Fruit fly (Drosophila melanogaster) whole organism, embryonic: ENCODE data around the gene Nf1.

Experiments
- ATbp ChIP-seq: fragments of 200-800 bp; sonication (Bioruptor generic); optimal IDR thresholded peaks from 2 replicates; lab custom pipeline; 2017; ENCODE audit warnings: missing biosample characterization, mild to moderate bottlenecking, missing genetic modification characterization, missing genetic modification reagents
- B-H2 ChIP-seq: fragments of 200-800 bp; sonication (Bioruptor generic); optimal IDR thresholded peaks from 2 replicates; lab custom pipeline; 2018; ENCODE audit warnings: missing biosample characterization, mild to moderate bottlenecking, missing genetic modification characterization
- BEAF-32 ChIP-seq: fragments of 200-800 bp; sonication (Bioruptor generic); optimal IDR thresholded peaks from 3 replicates; lab custom pipeline; 2017; ENCODE audit warnings: missing biosample characterization, missing genetic modification characterization, mild to moderate bottlenecking, moderate library complexity, missing genetic modification reagents
- CG1024 ChIP-seq: fragments of 200-800 bp; sonication (Bioruptor generic); IDR thresholded peaks from 2 replicates; pipeline ENCODE4 v1.3.6; 2022; ENCODE audit warnings: missing biosample characterization, missing genetic modification characterization
- CG10979 ChIP-seq: fragments of 200-800 bp; sonication (Bioruptor generic); optimal IDR thresholded peaks from 2 replicates; lab custom pipeline; 2018; ENCODE audit warnings: missing biosample characterization, mild to moderate bottlenecking, missing genetic modification characterization, moderate library complexity
- CG11093 ChIP-seq: fragments of 200-800 bp; sonication (Bioruptor generic); IDR thresholded peaks from 3 replicates; pipeline ENCODE4 v1.3.6; 2022; ENCODE audit warnings: missing biosample characterization, missing genetic modification characterization
- CG12071 ChIP-seq: fragments of 200-800 bp; sonication (Bioruptor generic); optimal IDR thresholded peaks from 3 replicates; lab custom pipeline; 2018; ENCODE audit warnings: missing biosample characterization, mild to moderate bottlenecking, missing genetic modification characterization
- CG1233 ChIP-seq: fragments of 200-800 bp; sonication (Bioruptor generic); optimal IDR thresholded peaks from 4 replicates; lab custom pipeline; 2018; ENCODE audit warnings: missing biosample characterization, mild to moderate bottlenecking, missing genetic modification characterization
- CG14965 ChIP-seq: fragments of 200-800 bp; sonication (Bioruptor generic); optimal IDR thresholded peaks from 2 replicates; lab custom pipeline; 2016; ENCODE audit warnings: missing biosample characterization, missing genetic modification characterization, borderline replicate concordance
- CG15514 ChIP-seq: fragments of 200-800 bp; sonication (Bioruptor generic); optimal IDR thresholded peaks from 3 replicates; lab custom pipeline; 2017; ENCODE audit warnings: missing biosample characterization, missing genetic modification characterization, mild to moderate bottlenecking, moderate library complexity, missing genetic modification reagents
- CG15601 ChIP-seq: fragments of 200-800 bp; sonication (Bioruptor generic); optimal IDR thresholded peaks from 3 replicates; lab custom pipeline; 2019; ENCODE audit warnings: missing biosample characterization, mild to moderate bottlenecking, missing genetic modification characterization, moderate library complexity
- CG18619 ChIP-seq: fragments of 200-800 bp; sonication (Bioruptor generic); optimal IDR thresholded peaks from 3 replicates; lab custom pipeline; 2017; ENCODE audit warnings: missing biosample characterization, mild to moderate bottlenecking, missing genetic modification characterization
- CG31441 ChIP-seq: fragments of 200-800 bp; sonication (Bioruptor generic); IDR thresholded peaks from 2 replicates; pipeline ENCODE4 v1.3.6; 2022; ENCODE audit warnings: missing biosample characterization, missing genetic modification characterization
- CG6765 ChIP-seq: fragments of 200-800 bp; sonication (Bioruptor generic); optimal IDR thresholded peaks from 3 replicates; lab custom pipeline; 2017; ENCODE audit warnings: missing biosample characterization, mild to moderate bottlenecking, missing genetic modification characterization
- CG7357 ChIP-seq: fragments of 200-800 bp; sonication (Bioruptor generic); IDR thresholded peaks from 3 replicates; pipeline ENCODE4 v1.3.6; 2022; ENCODE audit warnings: missing biosample characterization, missing genetic modification characterization
- CG7786 ChIP-seq: fragments of 200-800 bp; sonication (Bioruptor generic); optimal IDR thresholded peaks from 2 replicates; lab custom pipeline; 2016; ENCODE audit warnings: missing biosample characterization, missing genetic modification characterization
- CG7963 ChIP-seq: fragments of 200-800 bp; sonication (Bioruptor generic); IDR thresholded peaks from 3 replicates; pipeline ENCODE4 v1.3.6; 2022; ENCODE audit warnings: missing biosample characterization, missing genetic modification characterization; ENCODE audit not compliant: partially characterized antibody
- CG8944 ChIP-seq: fragments of 200-800 bp; sonication (Bioruptor generic); optimal IDR thresholded peaks from 3 replicates; lab custom pipeline; 2016; ENCODE audit warnings: missing biosample characterization, missing genetic modification characterization
- CG9932 ChIP-seq: fragments of 200-800 bp; sonication (Bioruptor generic); IDR thresholded peaks from 2 replicates; pipeline ENCODE4 v1.3.6; 2022; ENCODE audit warnings: missing biosample characterization, missing genetic modification characterization
- D19A ChIP-seq: fragments of 200-800 bp; optimal IDR thresholded peaks from 3 replicates; lab custom pipeline; 2019; ENCODE audit warnings: missing biosample characterization, mild to moderate bottlenecking, missing genetic modification characterization, moderate library complexity
- Dfd ChIP-seq, 2 experiments: fragments of >200 bp; optimal IDR thresholded peaks; 2 replicates each; lab custom pipeline; 2017; ENCODE audit warnings: missing biosample characterization in 2 of 2, missing genetic modification characterization in 2 of 2
- Eip74EF ChIP-seq, 2 experiments: fragments of 200-800 bp in 1 of 2; fragments of >200 bp in 1 of 2; sonication (Bioruptor generic) in 1 of 2; optimal IDR thresholded peaks; 2 replicates each; lab custom pipeline; 2017 to 2019; ENCODE audit warnings: missing biosample characterization in 2 of 2, missing genetic modification characterization in 2 of 2, mild to moderate bottlenecking in 1 of 2, moderate library complexity in 1 of 2
- Elba2 ChIP-seq: fragments of 200-800 bp; sonication (Bioruptor generic); optimal IDR thresholded peaks from 3 replicates; lab custom pipeline; 2016; ENCODE audit warnings: missing biosample characterization, missing genetic modification characterization
- GATAe ChIP-seq: fragments of 200-800 bp; sonication (Bioruptor generic); conservative IDR thresholded peaks from 2 replicates; pipeline ENCODE4 v1.3.6; 2022; ENCODE audit warnings: missing biosample characterization, missing genetic modification characterization
- H2.0 ChIP-seq: fragments of 200-800 bp; sonication (Bioruptor generic); IDR thresholded peaks from 2 replicates; pipeline ENCODE4 v1.3.6; 2022; ENCODE audit warnings: missing biosample characterization, missing genetic modification characterization
- Lpt ChIP-seq: fragments of >200 bp; optimal IDR thresholded peaks from 2 replicates; lab custom pipeline; 2018; ENCODE audit warnings: missing biosample characterization, missing genetic modification characterization
- MBD-R2 ChIP-seq: fragments of 200-800 bp; sonication (Bioruptor generic); IDR thresholded peaks from 2 replicates; pipeline ENCODE4 v1.3.6; 2022; ENCODE audit warnings: missing biosample characterization, missing genetic modification characterization
- Oaz ChIP-seq: fragments of 200-800 bp; sonication (Bioruptor generic); IDR thresholded peaks from 2 replicates; pipeline ENCODE4 v1.3.6; 2022; ENCODE audit warnings: missing biosample characterization, missing genetic modification characterization
- Ptx1 ChIP-seq: fragments of 200-800 bp; sonication (Bioruptor generic); IDR thresholded peaks from 2 replicates; pipeline ENCODE4 v1.3.6; 2022; ENCODE audit warnings: missing biosample characterization, missing genetic modification characterization
- Ravus ChIP-seq: fragments of 200-800 bp; sonication (Bioruptor generic); IDR thresholded peaks from 2 replicates; pipeline ENCODE4 v1.3.6; 2022; ENCODE audit warnings: missing biosample characterization, missing genetic modification characterization
- Sin3A ChIP-seq: fragments of >200 bp; optimal IDR thresholded peaks from 2 replicates; lab custom pipeline; 2018
- Sox102F ChIP-seq: fragments of 200-800 bp; sonication (Bioruptor generic); optimal IDR thresholded peaks from 2 replicates; lab custom pipeline; 2018; ENCODE audit warnings: missing biosample characterization, mild to moderate bottlenecking, missing genetic modification characterization, moderate library complexity
- Spps ChIP-seq: fragments of 200-800 bp; sonication (Bioruptor generic); optimal IDR thresholded peaks from 2 replicates; lab custom pipeline; 2018; ENCODE audit warnings: missing biosample characterization, mild to moderate bottlenecking, missing genetic modification characterization
- Usf ChIP-seq: fragments of 200-800 bp; sonication (Bioruptor generic); optimal IDR thresholded peaks from 2 replicates; lab custom pipeline; 2017; ENCODE audit warnings: missing genotype, missing biosample characterization, missing genetic modification characterization
- Vsx1 ChIP-seq: fragments of 200-800 bp; sonication (Bioruptor generic); optimal IDR thresholded peaks from 2 replicates; lab custom pipeline; 2017; ENCODE audit warnings: missing biosample characterization, mild to moderate bottlenecking, missing genetic modification characterization, missing genetic modification reagents
- amos ChIP-seq: fragments of 200-800 bp; sonication (Bioruptor generic); IDR thresholded peaks from 2 replicates; pipeline ENCODE4 v1.3.6; 2022; ENCODE audit warnings: missing biosample characterization, missing genetic modification characterization; ENCODE audit not compliant: partially characterized antibody
- az2 ChIP-seq: fragments of 200-800 bp; sonication (Bioruptor generic); optimal IDR thresholded peaks from 3 replicates; lab custom pipeline; 2016; ENCODE audit warnings: missing biosample characterization, missing genetic modification characterization
- caup ChIP-seq: fragments of 200-800 bp; sonication (Bioruptor generic); optimal IDR thresholded peaks from 3 replicates; lab custom pipeline; 2017; ENCODE audit warnings: missing biosample characterization, mild to moderate bottlenecking, missing genetic modification characterization, moderate library complexity; ENCODE audit not compliant: severe bottlenecking
- dan ChIP-seq: fragments of 200-800 bp; sonication (Bioruptor generic); IDR thresholded peaks from 2 replicates; pipeline ENCODE4 v1.3.6; 2022; ENCODE audit warnings: missing biosample characterization, missing genetic modification characterization
- disco-r ChIP-seq: fragments of 200-800 bp; sonication (Bioruptor generic); optimal IDR thresholded peaks from 2 replicates; lab custom pipeline; 2016; ENCODE audit warnings: missing biosample characterization, missing genetic modification characterization
- nerfin-2 ChIP-seq: fragments of 200-800 bp; sonication (Bioruptor generic); IDR thresholded peaks from 2 replicates; pipeline ENCODE4 v1.3.6; 2022; ENCODE audit warnings: missing biosample characterization, missing genetic modification characterization; ENCODE audit not compliant: partially characterized antibody
- pan ChIP-seq, 4 experiments: fragments of >200 bp in 3 of 4; fragments of 200-800 bp in 1 of 4; sonication (Bioruptor generic) in 1 of 4; optimal IDR thresholded peaks in 3 of 4; IDR thresholded peaks in 1 of 4; 2 replicates each; pipeline versions ENCODE4 v1.3.6 to Lab custom; 2017 to 2022; ENCODE audit warnings: missing biosample characterization in 2 of 4, missing genetic modification characterization in 2 of 4, mixed read lengths in 1 of 4
- psq ChIP-seq: fragments of 200-800 bp; sonication (Bioruptor generic); optimal IDR thresholded peaks from 2 replicates; lab custom pipeline; 2017; ENCODE audit warnings: missing biosample characterization, missing genetic modification characterization
- pum ChIP-seq: fragments of 200-800 bp; sonication (Bioruptor generic); optimal IDR thresholded peaks from 2 replicates; lab custom pipeline; 2016; ENCODE audit warnings: missing biosample characterization, missing genetic modification characterization
- ro ChIP-seq: fragments of 200-800 bp; sonication (Bioruptor generic); IDR thresholded peaks from 2 replicates; pipeline ENCODE4 v1.3.6; 2022; ENCODE audit warnings: missing biosample characterization, missing genetic modification characterization
- scrt ChIP-seq: fragments of 200-800 bp; sonication (Bioruptor generic); optimal IDR thresholded peaks from 2 replicates; lab custom pipeline; 2018; ENCODE audit warnings: missing biosample characterization, mild to moderate bottlenecking, missing genetic modification characterization, moderate library complexity
- slbo ChIP-seq: fragments of 200-800 bp; sonication (Bioruptor generic); IDR thresholded peaks from 2 replicates; pipeline ENCODE4 v1.3.6; 2022; ENCODE audit warnings: missing biosample characterization, missing genetic modification characterization
- sna ChIP-seq: fragments of 200-800 bp; sonication (Bioruptor generic); IDR thresholded peaks from 2 replicates; pipeline ENCODE4 v1.3.6; 2022; ENCODE audit warnings: missing biosample characterization, missing genetic modification characterization; ENCODE audit not compliant: partially characterized antibody

The Nf1 gene

DNA sequence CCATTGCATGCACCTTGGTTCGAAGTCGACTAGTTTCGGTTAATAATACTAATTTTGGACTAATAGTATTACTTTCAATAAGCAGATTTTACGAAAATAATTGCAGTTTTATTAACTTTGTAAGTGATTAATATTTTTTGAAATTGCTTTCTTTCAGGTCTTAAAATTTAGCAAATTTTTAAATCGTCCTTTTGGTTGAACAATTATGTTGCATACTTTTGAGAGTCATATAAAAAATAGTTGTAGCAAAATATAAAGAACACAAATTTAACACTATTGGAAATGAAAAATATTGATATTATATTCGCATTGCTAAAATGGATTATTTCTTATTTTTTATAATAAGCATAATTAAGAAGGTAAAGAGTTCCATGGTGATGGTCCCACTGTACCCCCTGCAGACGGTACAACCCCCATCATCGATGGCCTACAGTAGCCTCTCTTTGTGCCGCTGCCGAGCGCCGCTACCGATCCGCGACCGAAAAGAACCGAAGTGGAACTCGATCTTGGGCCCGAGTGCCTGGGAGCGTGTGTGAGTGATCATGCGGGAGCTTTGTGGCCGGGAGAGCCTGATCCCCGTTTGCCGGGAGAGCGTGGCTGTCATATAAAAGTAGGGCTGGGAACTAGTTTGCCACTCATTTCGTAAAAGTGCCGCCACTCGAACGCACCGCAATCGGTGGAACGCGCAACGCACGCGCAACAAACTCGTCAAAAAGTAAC is 38.5 kb downstream of the Nf1 start (continued):
- TF ChIP-seq psq (GFP tag; lab: Kevin White, UChicago): peak; percentile 75
- TF ChIP-seq CG6765: peak; percentile 87
- TF ChIP-seq CG11093 (GFP tag; lab: Robert Waterston, UW): peak; percentile 90
- peak; percentile 92 for TF ChIP-seq Spps (tag; lab: Kevin White, UChicago)
- peak; percentile 81 for TF ChIP-seq H2.0 (GFP tag; lab: Robert Waterston, UW)
- TF ChIP-seq Vsx1: peak; percentile 94
- TF ChIP-seq scrt (GFP tag; lab: Kevin White, UChicago): peak; percentile 84
- TF ChIP-seq Sin3A: no peak
- peak; percentile 74 for TF ChIP-seq CG8944 (GFP tag; lab: Kevin White, UChicago)
- TF ChIP-seq CG7357 (GFP tag; lab: Robert Waterston, UW): peak; percentile 81
- peak; percentile 77 for TF ChIP-seq CG7786
- peak; percentile 97 for TF ChIP-seq az2 (GFP tag; lab: Kevin White, UChicago)
- TF ChIP-seq amos (GFP tag; lab: Robert Waterston, UW): peak; percentile 12; the same call in 1 of the 2 replicates
- TF ChIP-seq CG15514 (GFP tag; lab: Kevin White, UChicago): peak; percentile 31
- peak; percentile 98 for TF ChIP-seq CG10979 (tag; lab: Kevin White, UChicago)
- peak; percentile 92 for TF ChIP-seq CG15601 (tag; lab: Kevin White, UChicago)
- peak; percentile 94 for TF ChIP-seq D19A (tag; lab: Kevin White, UChicago)
- peak; percentile 38; the same call in 1 of the 2 replicates for TF ChIP-seq CG1024 (GFP tag; lab: Robert Waterston, UW)
- peak in 1 of 2 experiments; percentile 94 for TF ChIP-seq Eip74EF (GFP tag; optimal IDR thresholded peaks at IDR 0.05; lab: Kevin White, UChicago)
- peak; percentile 47 for TF ChIP-seq Elba2 (GFP tag; lab: Kevin White, UChicago)
- TF ChIP-seq CG18619 (GFP tag; lab: Kevin White, UChicago): peak; percentile 97
- no peak for TF ChIP-seq CG14965 (GFP tag; lab: Kevin White, UChicago)
- TF ChIP-seq Ptx1 (GFP tag; lab: Robert Waterston, UW): peak; percentile 90
- peak; percentile 86 for TF ChIP-seq slbo (GFP tag; lab: Robert Waterston, UW)
- TF ChIP-seq CG7963 (GFP tag; lab: Robert Waterston, UW): no peak
- TF ChIP-seq BEAF-32 (GFP tag; lab: Kevin White, UChicago): peak; percentile 11
- TF ChIP-seq Sox102F (GFP tag; lab: Kevin White, UChicago): peak; percentile 95
- TF ChIP-seq MBD-R2 (GFP tag; lab: Robert Waterston, UW): no peak
- TF ChIP-seq ATbp (GFP tag; lab: Kevin White, UChicago): peak; percentile 89
- TF ChIP-seq disco-r (GFP tag; lab: Kevin White, UChicago): peak; percentile 71
- peak; percentile 99 for TF ChIP-seq CG31441 (GFP tag; lab: Robert Waterston, UW)
- peak; percentile 96 for TF ChIP-seq Usf (GFP tag; lab: Kevin White, UChicago)
- TF ChIP-seq Ravus (GFP tag; lab: Robert Waterston, UW): peak; percentile 20
- TF ChIP-seq pan (optimal IDR thresholded peaks at IDR 0.05; lab: Kevin White, UChicago): no peak
- TF ChIP-seq pan (GFP tag; optimal IDR thresholded peaks at IDR 0.05 in 1 of 2, IDR thresholded peaks at IDR 0.05 in 1 of 2): peak in 1 of 2 experiments; percentile 86
- TF ChIP-seq dan (GFP tag; lab: Robert Waterston, UW): no peak; the same call in 1 of the 2 replicates
- TF ChIP-seq CG1233 (GFP tag; lab: Kevin White, UChicago): peak; percentile 95
- peak; percentile 59 for TF ChIP-seq B-H2 (GFP tag; lab: Kevin White, UChicago)
- no peak for TF ChIP-seq Lpt
- no peak for TF ChIP-seq CG12071 (GFP tag; lab: Kevin White, UChicago)
- TF ChIP-seq nerfin-2 (GFP tag; lab: Robert Waterston, UW): no peak
- TF ChIP-seq ro: peak; percentile 73; the same call in 1 of the 2 replicates
- no peak for TF ChIP-seq Dfd (GFP tag; optimal IDR thresholded peaks at IDR 0.05; lab: Kevin White, UChicago)
- TF ChIP-seq CG9932 (GFP tag; lab: Robert Waterston, UW): peak; percentile 83
- no peak for TF ChIP-seq sna
- peak; percentile 38; the same call in 1 of the 2 replicates for TF ChIP-seq GATAe (GFP tag; lab: Robert Waterston, UW)
- TF ChIP-seq caup (GFP tag; lab: Kevin White, UChicago): peak; percentile 82
- peak; percentile 88 for TF ChIP-seq pum (GFP tag; lab: Kevin White, UChicago)
- peak; percentile 58; the same call in 1 of the 2 replicates for TF ChIP-seq Oaz (GFP tag; lab: Robert Waterston, UW)
